Fruit fly (Drosophila melanogaster) whole organism, adult: ENCODE measurements around the gene MED27.

Experiments
- CG11617 ChIP-seq: fragments of 200-800 bp; sonication (Bioruptor generic); optimal IDR thresholded peaks from 2 replicates; lab custom pipeline; 2017; ENCODE audit warnings: mild to moderate bottlenecking, missing biosample characterization, missing genetic modification reagents, missing genetic modification characterization
- CG14711 ChIP-seq: fragments of 200-800 bp; sonication (Bioruptor generic); optimal IDR thresholded peaks from 2 replicates; lab custom pipeline; 2018; ENCODE audit warnings: missing biosample characterization, mild to moderate bottlenecking, missing genetic modification characterization, moderate library complexity
- CG33017 ChIP-seq: fragments of 200-800 bp; sonication (Bioruptor generic); optimal IDR thresholded peaks from 2 replicates; lab custom pipeline; 2018; ENCODE audit warnings: missing biosample characterization, mild to moderate bottlenecking, missing genetic modification characterization, moderate library complexity
- CG5204 ChIP-seq: fragments of 200-800 bp; sonication (Bioruptor generic); optimal IDR thresholded peaks from 2 replicates; lab custom pipeline; 2016; ENCODE audit warnings: missing biosample characterization, missing genetic modification characterization
- CG7045 ChIP-seq: fragments of 200-800 bp; sonication (Bioruptor generic); optimal IDR thresholded peaks from 2 replicates; lab custom pipeline; 2017; ENCODE audit warnings: missing biosample characterization, mild to moderate bottlenecking, missing genetic modification characterization
- CG7101 ChIP-seq: fragments of 200-800 bp; sonication (Bioruptor generic); optimal IDR thresholded peaks from 2 replicates; lab custom pipeline; 2018; ENCODE audit warnings: missing biosample characterization, mild to moderate bottlenecking, missing genetic modification characterization, moderate library complexity
- Clk ChIP-seq: fragments of 200-800 bp; sonication (Bioruptor generic); optimal IDR thresholded peaks from 2 replicates; lab custom pipeline; 2017; ENCODE audit warnings: missing biosample characterization, missing genetic modification characterization
- Hr96 ChIP-seq: fragments of 200-800 bp; sonication (Bioruptor generic); optimal IDR thresholded peaks from 2 replicates; lab custom pipeline; 2016; ENCODE audit warnings: missing biosample characterization, missing genetic modification characterization
- bab1 ChIP-seq: fragments of 200-800 bp; sonication (Bioruptor generic); optimal IDR thresholded peaks from 3 replicates; lab custom pipeline; 2019; ENCODE audit warnings: missing biosample characterization, mild to moderate bottlenecking, missing genetic modification characterization, moderate library complexity
- toe ChIP-seq: fragments of 200-800 bp; sonication (Bioruptor generic); optimal IDR thresholded peaks from 2 replicates; lab custom pipeline; 2016; ENCODE audit warnings: missing biosample characterization, missing genetic modification characterization

- TF ChIP-seq Hr96 (GFP tag; lab: Kevin White, UChicago) (no peak), CG7045 (no peak), CG7101 (tag; lab: Kevin White, UChicago) (no peak), bab1 (GFP tag; lab: Kevin White, UChicago) (no peak), Clk (no peak), CG33017 (tag; lab: Kevin White, UChicago) (no peak), CG11617 (GFP tag; lab: Kevin White, UChicago) (no peak), CG5204 (no peak), toe (GFP tag; lab: Kevin White, UChicago) (no peak), CG14711 (tag; lab: Kevin White, UChicago) (no peak)
These were observed 36.1 kb downstream of the MED27 start for dm6 chr3R:5691042-5691441.
